Worm (Caenorhabditis elegans): ENCODE measurements around the gene nhr-177.

Gene nhr-177

ce11 chrV:1614726-1615125 is 4.7 kb downstream of the nhr-177 start, which contains the start of gene srbc-41:
TSS of gene srbc-41 (minus strand) at chrV:1614826.
- no peak for TF ChIP-seq sox-4 (tag; optimal IDR thresholded peaks at IDR 0.05)
- no peak for TF ChIP-seq hlh-30 (tag; optimal IDR thresholded peaks at IDR 0.05; ENCODE audit: insufficient read depth)

DNA sequence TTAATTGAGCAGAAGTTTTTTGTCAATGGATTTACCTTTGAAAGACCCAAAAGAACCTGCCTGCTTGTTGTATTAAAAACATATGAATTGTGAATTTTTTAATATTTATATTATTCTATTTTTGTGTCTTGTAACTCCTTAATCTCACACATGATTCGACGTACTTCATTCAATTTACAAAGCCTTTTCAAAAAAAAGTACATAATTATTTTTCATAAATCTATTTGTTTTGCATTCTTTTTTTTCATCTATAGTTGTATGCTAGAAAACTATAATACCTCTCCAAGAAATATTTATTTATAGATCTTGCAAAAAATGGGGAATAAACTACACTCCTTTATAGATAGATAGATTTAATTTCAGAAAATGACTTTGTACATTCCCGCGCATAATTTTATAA is 8.7 kb downstream of the nhr-177 start, which contains the start of gene nhr-179:
nhr-179 (minus strand) TSS at position 101 of the 400 bp plus-strand sequence.
- no peak for TF ChIP-seq nfya-1 (tag; optimal IDR thresholded peaks at IDR 0.05)
- TF ChIP-seq hlh-15 (tag; optimal IDR thresholded peaks at IDR 0.05) = no peak
- no peak for TF ChIP-seq hlh-13 (GFP tag; optimal IDR thresholded peaks at IDR 0.05)
- TF ChIP-seq ttx-3 (tag; optimal IDR thresholded peaks at IDR 0.05) = no peak
- TF ChIP-seq unc-55 (GFP tag; optimal IDR thresholded peaks at IDR 0.05) = no peak
- TF ChIP-seq madf-2 (tag; optimal IDR thresholded peaks at IDR 0.05) = no peak
- no peak for TF ChIP-seq C38D4.7 (GFP tag; optimal IDR thresholded peaks at IDR 0.05)
- no peak for TF ChIP-seq syd-9 (tag; optimal IDR thresholded peaks at IDR 0.05)
- no peak for TF ChIP-seq K09A11.1 (tag; optimal IDR thresholded peaks at IDR 0.05; ENCODE audit: insufficient read depth)
- TF ChIP-seq lim-6 (tag; optimal IDR thresholded peaks at IDR 0.05) = no peak
- no peak for TF ChIP-seq ceh-9 (tag; optimal IDR thresholded peaks at IDR 0.05)
- TF ChIP-seq fkh-6 (tag; optimal IDR thresholded peaks at IDR 0.05) = no peak
- no peak for TF ChIP-seq hlh-8 (tag; optimal IDR thresholded peaks at IDR 0.05)

- TF ChIP-seq odd-2 (tag; optimal IDR thresholded peaks at IDR 0.05) (no peak), K02D7.2 (tag; optimal IDR thresholded peaks at IDR 0.05) (no peak), elt-4 (tag; optimal IDR thresholded peaks at IDR 0.05) (no peak), nhr-232 (tag; optimal IDR thresholded peaks at IDR 0.05) (no peak)
Observed at ce11 chrV:1620537-1620936, 10.5 kb downstream of the nhr-177 start.

DNA sequence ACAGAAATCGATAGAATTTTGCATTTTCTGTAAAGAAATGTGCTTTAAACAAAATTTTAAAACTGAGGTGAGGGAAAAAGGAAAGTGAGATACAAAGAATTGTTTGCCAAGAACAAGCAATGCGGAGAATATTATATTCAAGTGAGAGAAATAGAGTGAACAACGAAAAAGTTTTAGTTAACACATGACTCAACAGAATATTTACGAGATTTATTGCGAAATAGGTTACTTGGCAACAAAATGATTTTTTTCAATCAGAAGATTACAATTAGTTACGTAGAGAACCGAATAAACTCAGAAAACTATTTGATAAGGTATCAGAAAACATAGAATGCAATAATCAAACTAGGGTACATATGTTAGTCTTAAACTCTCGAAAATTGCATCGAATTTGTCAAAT is 11.4 kb downstream of the nhr-177 start, which contains the start of gene nhr-117:
nhr-117 (minus strand) TSS at position 27 of the 400 bp plus-strand sequence.
- no peak for TF ChIP-seq ceh-34 (tag; optimal IDR thresholded peaks at IDR 0.05)
- TF ChIP-seq hlh-15 (tag; optimal IDR thresholded peaks at IDR 0.05) = no peak
- TF ChIP-seq ceh-45 (GFP tag; IDR thresholded peaks at IDR 0.05) = no peak
- TF ChIP-seq mec-3 (tag; optimal IDR thresholded peaks at IDR 0.05; ENCODE audit: borderline replicate concordance) = no peak
- TF ChIP-seq dmd-4 (tag; optimal IDR thresholded peaks at IDR 0.05; ENCODE audit: borderline replicate concordance) = no peak
- TF ChIP-seq ets-4 (tag; optimal IDR thresholded peaks at IDR 0.05) = no peak
- no peak for TF ChIP-seq ztf-16 (tag; optimal IDR thresholded peaks at IDR 0.05)
- TF ChIP-seq zip-5 (tag; optimal IDR thresholded peaks at IDR 0.05) = no peak
- TF ChIP-seq fax-1 (tag; optimal IDR thresholded peaks at IDR 0.05) = no peak
- no peak for TF ChIP-seq pros-1 (tag; optimal IDR thresholded peaks at IDR 0.05)
- no peak for TF ChIP-seq ceh-6 (GFP tag; optimal IDR thresholded peaks at IDR 0.05)
- no peak for TF ChIP-seq pha-4 (tag; optimal IDR thresholded peaks at IDR 0.05)
- TF ChIP-seq pax-1 (tag; optimal IDR thresholded peaks at IDR 0.05) = no peak
- no peak for TF ChIP-seq ttx-3 (tag; optimal IDR thresholded peaks at IDR 0.05)
- TF ChIP-seq unc-55 (GFP tag; optimal IDR thresholded peaks at IDR 0.05) = no peak
- TF ChIP-seq ceh-9 (tag; optimal IDR thresholded peaks at IDR 0.05) = no peak
- TF ChIP-seq ref-2 (tag; optimal IDR thresholded peaks at IDR 0.05) = no peak
- no peak for TF ChIP-seq K02D7.2 (tag; optimal IDR thresholded peaks at IDR 0.05)
- TF ChIP-seq dve-1 (tag; optimal IDR thresholded peaks at IDR 0.05) = no peak

DNA sequence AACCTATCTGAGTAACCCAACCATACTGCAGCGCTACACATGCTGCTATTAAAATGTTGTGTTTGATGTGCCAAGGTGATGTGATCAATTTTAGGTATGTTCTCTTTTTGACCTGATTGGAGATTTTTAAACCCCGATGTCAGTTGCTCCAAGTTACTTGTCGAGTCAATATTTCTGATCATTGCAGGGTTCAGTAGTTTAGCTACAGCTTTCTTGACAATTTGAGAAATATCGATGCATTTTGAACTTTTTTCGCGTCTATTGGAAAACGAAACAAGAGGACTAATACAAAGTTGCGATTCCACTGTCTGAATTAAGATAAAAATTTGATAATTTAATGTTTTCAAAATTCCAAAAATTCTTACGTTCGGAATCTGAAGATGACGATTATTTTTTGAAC is 13.4 kb downstream of the nhr-177 start:
- no peak for TF ChIP-seq ceh-9 (tag; optimal IDR thresholded peaks at IDR 0.05)
- no peak for TF ChIP-seq ceh-6 (GFP tag; optimal IDR thresholded peaks at IDR 0.05)
- no peak for TF ChIP-seq pros-1 (tag; optimal IDR thresholded peaks at IDR 0.05)
- TF ChIP-seq tbx-7 (tag; optimal IDR thresholded peaks at IDR 0.05) = no peak
- TF ChIP-seq ceh-45 (GFP tag; IDR thresholded peaks at IDR 0.05) = no peak
- no peak for TF ChIP-seq dmd-4 (tag; optimal IDR thresholded peaks at IDR 0.05; ENCODE audit: borderline replicate concordance)

Data from whole organism, late embryonic.